Fruit fly (Drosophila melanogaster) S2 (cell line): Measurements from ENCODE around the gene CG15579.

Experiments
- CG8478 ChIP-seq: fragments of >200 bp; optimal IDR thresholded peaks from 2 replicates; lab custom pipeline; 2018
- CTCF ChIP-seq, 2 experiments: fragments of >200 bp; optimal IDR thresholded peaks; 2 replicates each; lab custom pipeline; 2018

dm6 chrX:4273499-4273898 is 38.1 kb downstream of the CG15579 start:
- TF ChIP-seq CTCF (optimal IDR thresholded peaks at IDR 0.05; lab: Kevin White, UChicago) (no peak), CG8478 (lab: Kevin White, UChicago) (no peak)
